Fruit fly (Drosophila melanogaster) whole organism, embryonic: ENCODE data around the gene Cyp12a5.

Source experiments
- Abd-B ChIP-seq: fragments of 200-800 bp; sonication (Bioruptor generic); optimal IDR thresholded peaks from 2 replicates; lab custom pipeline; 2018; ENCODE audit warnings: missing biosample characterization, mild to moderate bottlenecking, missing genetic modification characterization, moderate library complexity
- CG1024 ChIP-seq: fragments of 200-800 bp; sonication (Bioruptor generic); IDR thresholded peaks from 2 replicates; pipeline ENCODE4 v1.3.6; 2022; ENCODE audit warnings: missing biosample characterization, missing genetic modification characterization
- CG10565 ChIP-seq: fragments of 200-800 bp; sonication (Bioruptor generic); optimal IDR thresholded peaks from 3 replicates; lab custom pipeline; 2016; ENCODE audit warnings: missing biosample characterization, mild to moderate bottlenecking, missing genetic modification characterization
- CG10959 ChIP-seq: fragments of 200-800 bp; sonication (Bioruptor generic); IDR thresholded peaks from 2 replicates; pipeline ENCODE4 v1.3.6; 2022; ENCODE audit warnings: missing biosample characterization, missing genetic modification characterization
- CG11093 ChIP-seq: fragments of 200-800 bp; sonication (Bioruptor generic); IDR thresholded peaks from 3 replicates; pipeline ENCODE4 v1.3.6; 2022; ENCODE audit warnings: missing biosample characterization, missing genetic modification characterization
- CG12071 ChIP-seq: fragments of 200-800 bp; sonication (Bioruptor generic); optimal IDR thresholded peaks from 3 replicates; lab custom pipeline; 2018; ENCODE audit warnings: missing biosample characterization, mild to moderate bottlenecking, missing genetic modification characterization
- CG12236 ChIP-seq: fragments of 200-800 bp; sonication (Bioruptor generic); optimal IDR thresholded peaks from 2 replicates; lab custom pipeline; 2016; ENCODE audit warnings: missing biosample characterization, missing genetic modification characterization
- CG13296 ChIP-seq: fragments of 200-800 bp; sonication (Bioruptor generic); optimal IDR thresholded peaks from 3 replicates; lab custom pipeline; 2018; ENCODE audit warnings: missing biosample characterization, mild to moderate bottlenecking, missing genetic modification characterization
- CG14965 ChIP-seq: fragments of 200-800 bp; sonication (Bioruptor generic); optimal IDR thresholded peaks from 2 replicates; lab custom pipeline; 2016; ENCODE audit warnings: missing biosample characterization, missing genetic modification characterization, borderline replicate concordance
- CG17612 ChIP-seq: fragments of 200-800 bp; sonication (Bioruptor generic); IDR thresholded peaks from 2 replicates; pipeline ENCODE4 v1.3.6; 2022; ENCODE audit warnings: missing biosample characterization, missing genetic modification characterization
- CG18262 ChIP-seq: fragments of 200-800 bp; optimal IDR thresholded peaks from 3 replicates; lab custom pipeline; 2019; ENCODE audit warnings: missing biosample characterization, mild to moderate bottlenecking, missing genetic modification characterization, moderate library complexity
- CG18764 ChIP-seq: fragments of 200-800 bp; sonication (Bioruptor generic); optimal IDR thresholded peaks from 3 replicates; lab custom pipeline; 2016; ENCODE audit warnings: missing biosample characterization, missing genetic modification characterization
- CG2889 ChIP-seq: fragments of 200-800 bp; sonication (Bioruptor generic); IDR thresholded peaks from 3 replicates; pipeline ENCODE4 v1.3.6; 2022; ENCODE audit warnings: missing biosample characterization, missing genetic modification characterization
- CG34422 ChIP-seq: fragments of 200-800 bp; sonication (Bioruptor generic); IDR thresholded peaks from 3 replicates; pipeline ENCODE4 v1.3.6; 2022; ENCODE audit warnings: missing biosample characterization, missing genetic modification characterization
- CG3838 ChIP-seq: fragments of 200-800 bp; sonication (Bioruptor generic); optimal IDR thresholded peaks from 3 replicates; lab custom pipeline; 2016; ENCODE audit warnings: missing biosample characterization, missing genetic modification characterization
- CG3847 ChIP-seq: fragments of 200-800 bp; sonication (Bioruptor generic); IDR thresholded peaks from 2 replicates; pipeline ENCODE4 v1.3.6; 2022; ENCODE audit warnings: missing biosample characterization, missing genetic modification characterization
- CG42726 ChIP-seq: fragments of 200-800 bp; sonication (Bioruptor generic); IDR thresholded peaks from 2 replicates; pipeline ENCODE4 v1.3.6; 2022; ENCODE audit warnings: missing biosample characterization, missing genetic modification characterization; ENCODE audit not compliant: partially characterized antibody
- CG4360 ChIP-seq: fragments of 200-800 bp; sonication (Bioruptor generic); IDR thresholded peaks from 2 replicates; pipeline ENCODE4 v1.3.6; 2022; ENCODE audit warnings: missing biosample characterization, missing genetic modification characterization
- CG4617 ChIP-seq: fragments of 200-800 bp; sonication (Bioruptor generic); optimal IDR thresholded peaks from 3 replicates; lab custom pipeline; 2016; ENCODE audit warnings: missing biosample characterization, missing genetic modification characterization, borderline replicate concordance
- CG4707 ChIP-seq: fragments of 200-800 bp; sonication (Bioruptor generic); optimal IDR thresholded peaks from 2 replicates; lab custom pipeline; 2018; ENCODE audit warnings: missing biosample characterization, mild to moderate bottlenecking, missing genetic modification characterization, moderate library complexity
- CG4730 ChIP-seq: fragments of 200-800 bp; sonication (Bioruptor generic); IDR thresholded peaks from 2 replicates; pipeline ENCODE4 v1.3.6; 2022; ENCODE audit warnings: missing biosample characterization, missing genetic modification characterization
- CG6689 ChIP-seq: fragments of 200-800 bp; sonication (Bioruptor generic); IDR thresholded peaks from 2 replicates; pipeline ENCODE4 v1.3.6; 2022; ENCODE audit warnings: missing biosample characterization, missing genetic modification characterization
- CG7786 ChIP-seq: fragments of 200-800 bp; sonication (Bioruptor generic); optimal IDR thresholded peaks from 2 replicates; lab custom pipeline; 2016; ENCODE audit warnings: missing biosample characterization, missing genetic modification characterization
- CG7963 ChIP-seq: fragments of 200-800 bp; sonication (Bioruptor generic); IDR thresholded peaks from 3 replicates; pipeline ENCODE4 v1.3.6; 2022; ENCODE audit warnings: missing biosample characterization, missing genetic modification characterization; ENCODE audit not compliant: partially characterized antibody
- CG8478 ChIP-seq: fragments of >200 bp; optimal IDR thresholded peaks from 2 replicates; lab custom pipeline; 2018
- CTCF ChIP-seq: fragments of 200-800 bp; sonication (Bioruptor generic); optimal IDR thresholded peaks from 2 replicates; lab custom pipeline; 2017; ENCODE audit warnings: missing biosample characterization, mild to moderate bottlenecking, missing genetic modification characterization, moderate library complexity
- HLH4C ChIP-seq: fragments of 200-800 bp; sonication (Bioruptor generic); IDR thresholded peaks from 3 replicates; pipeline ENCODE4 v1.3.6; 2022; ENCODE audit warnings: missing biosample characterization, missing genetic modification characterization; ENCODE audit not compliant: partially characterized antibody
- Hey ChIP-seq: fragments of 200-800 bp; sonication (Bioruptor generic); optimal IDR thresholded peaks from 3 replicates; lab custom pipeline; 2018; ENCODE audit warnings: missing biosample characterization, mild to moderate bottlenecking, missing genetic modification characterization
- HmgD ChIP-seq: fragments of 200-800 bp; sonication (Bioruptor generic); optimal IDR thresholded peaks from 3 replicates; lab custom pipeline; 2016; ENCODE audit warnings: missing biosample characterization, missing genetic modification characterization
- Hsf ChIP-seq: fragments of 200-800 bp; sonication (Bioruptor generic); optimal IDR thresholded peaks from 3 replicates; lab custom pipeline; 2016; ENCODE audit warnings: missing biosample characterization, missing genetic modification characterization
- MBD-R2 ChIP-seq: fragments of 200-800 bp; sonication (Bioruptor generic); IDR thresholded peaks from 2 replicates; pipeline ENCODE4 v1.3.6; 2022; ENCODE audit warnings: missing biosample characterization, missing genetic modification characterization
- Mes4 ChIP-seq: fragments of 200-800 bp; sonication (Bioruptor generic); optimal IDR thresholded peaks from 2 replicates; lab custom pipeline; 2016; ENCODE audit warnings: missing biosample characterization, missing genetic modification characterization
- Oaz ChIP-seq: fragments of 200-800 bp; sonication (Bioruptor generic); IDR thresholded peaks from 2 replicates; pipeline ENCODE4 v1.3.6; 2022; ENCODE audit warnings: missing biosample characterization, missing genetic modification characterization
- Pdp1 ChIP-seq, 2 experiments: fragments of 200-800 bp; sonication (Bioruptor generic); optimal IDR thresholded peaks; 3 replicates each; lab custom pipeline; 2016; ENCODE audit warnings: missing biosample characterization in 2 of 2, missing genetic modification characterization in 2 of 2, mild to moderate bottlenecking in 1 of 2, moderate library complexity in 1 of 2
- Sox102F ChIP-seq: fragments of 200-800 bp; sonication (Bioruptor generic); optimal IDR thresholded peaks from 2 replicates; lab custom pipeline; 2018; ENCODE audit warnings: missing biosample characterization, mild to moderate bottlenecking, missing genetic modification characterization, moderate library complexity
- crc ChIP-seq: fragments of 200-800 bp; sonication (Bioruptor generic); optimal IDR thresholded peaks from 2 replicates; lab custom pipeline; 2016; ENCODE audit warnings: missing biosample characterization, missing genetic modification characterization
- croc ChIP-seq: fragments of 200-800 bp; sonication (Bioruptor generic); conservative IDR thresholded peaks from 3 replicates; pipeline ENCODE4 v1.3.6; 2022; ENCODE audit warnings: missing biosample characterization, missing genetic modification characterization
- gce ChIP-seq: fragments of 200-800 bp; sonication (Bioruptor generic); IDR thresholded peaks from 3 replicates; pipeline ENCODE4 v1.3.6; 2022; ENCODE audit warnings: missing biosample characterization, missing genetic modification characterization
- hbn ChIP-seq: fragments of 200-800 bp; sonication (Bioruptor generic); IDR thresholded peaks from 2 replicates; pipeline ENCODE4 v1.3.6; 2022; ENCODE audit warnings: missing biosample characterization, missing genetic modification characterization; ENCODE audit not compliant: partially characterized antibody
- inv ChIP-seq: fragments of 200-800 bp; sonication (Bioruptor generic); IDR thresholded peaks from 2 replicates; pipeline ENCODE4 v1.3.6; 2022; ENCODE audit warnings: missing biosample characterization, missing genetic modification characterization; ENCODE audit not compliant: partially characterized antibody
- kay ChIP-seq: fragments of 200-800 bp; sonication (Bioruptor generic); optimal IDR thresholded peaks from 2 replicates; lab custom pipeline; 2016; ENCODE audit warnings: missing biosample characterization, missing genetic modification characterization
- nau ChIP-seq: fragments of 200-800 bp; sonication (Bioruptor generic); optimal IDR thresholded peaks from 3 replicates; lab custom pipeline; 2017; ENCODE audit warnings: missing biosample characterization, mild to moderate bottlenecking, missing genetic modification characterization, missing genetic modification reagents
- nom ChIP-seq: fragments of 200-800 bp; sonication (Bioruptor generic); optimal IDR thresholded peaks from 2 replicates; lab custom pipeline; 2017; ENCODE audit warnings: missing biosample characterization, missing genetic modification characterization, mild to moderate bottlenecking, moderate library complexity, missing genetic modification reagents
- pan ChIP-seq, 4 experiments: fragments of >200 bp in 3 of 4; fragments of 200-800 bp in 1 of 4; sonication (Bioruptor generic) in 1 of 4; optimal IDR thresholded peaks in 3 of 4; IDR thresholded peaks in 1 of 4; 2 replicates each; pipeline versions ENCODE4 v1.3.6 to Lab custom; 2017 to 2022; ENCODE audit warnings: missing biosample characterization in 2 of 4, missing genetic modification characterization in 2 of 4, mixed read lengths in 1 of 4
- pho ChIP-seq: fragments of 200-800 bp; sonication (Bioruptor generic); optimal IDR thresholded peaks from 2 replicates; lab custom pipeline; 2016; ENCODE audit warnings: missing biosample characterization, missing genetic modification characterization
- repo ChIP-seq: fragments of 200-800 bp; sonication (Bioruptor generic); optimal IDR thresholded peaks from 2 replicates; lab custom pipeline; 2016; ENCODE audit warnings: missing biosample characterization, missing genetic modification characterization
- row ChIP-seq: fragments of 200-800 bp; sonication (Bioruptor generic); IDR thresholded peaks from 3 replicates; pipeline ENCODE4 v1.3.6; 2022; ENCODE audit warnings: missing biosample characterization, missing genetic modification characterization
- sens-2 ChIP-seq: fragments of 200-800 bp; sonication (Bioruptor generic); IDR thresholded peaks from 2 replicates; pipeline ENCODE4 v1.3.6; 2022; ENCODE audit warnings: missing biosample characterization, missing genetic modification characterization
- so ChIP-seq: fragments of 200-800 bp; sonication (Bioruptor generic); IDR thresholded peaks from 3 replicates; pipeline ENCODE4 v1.3.6; 2022; ENCODE audit warnings: missing biosample characterization, missing genetic modification characterization
- sqz ChIP-seq: fragments of 200-800 bp; sonication (Bioruptor generic); optimal IDR thresholded peaks from 3 replicates; lab custom pipeline; 2018; ENCODE audit warnings: missing biosample characterization, mild to moderate bottlenecking, missing genetic modification characterization

Gene Cyp12a5

DNA sequence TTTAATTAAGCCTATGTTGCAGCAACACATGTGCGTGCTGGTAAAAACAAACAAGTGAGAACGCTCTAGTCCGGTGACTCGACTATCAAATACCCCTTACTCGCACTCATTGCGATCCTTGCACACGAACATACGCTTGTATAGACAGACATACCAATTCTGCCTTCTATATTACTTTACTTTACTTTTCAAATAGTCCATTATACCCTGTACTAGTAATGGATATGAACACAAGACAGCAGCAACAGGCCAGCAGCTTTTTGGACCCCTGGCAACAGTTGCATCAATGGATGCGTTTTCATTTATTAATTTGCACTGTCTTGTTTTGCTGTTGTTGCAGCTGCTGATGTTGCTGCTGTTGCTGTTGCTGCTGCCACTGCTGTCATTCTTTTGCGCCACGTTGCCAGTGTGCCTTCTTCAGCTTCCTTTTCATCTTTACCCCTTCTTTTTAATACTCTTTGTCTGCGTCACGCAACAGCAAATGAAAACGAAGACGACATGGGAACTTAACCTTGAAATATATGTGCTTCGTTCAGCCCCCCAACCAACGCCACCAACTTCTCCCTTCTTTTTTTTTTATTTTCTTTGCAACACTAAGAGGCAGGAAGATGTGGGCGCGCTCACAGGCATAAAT lies 13.8 kb upstream of the Cyp12a5 start (continued):
- TF ChIP-seq HLH4C (GFP tag; lab: Robert Waterston, UW) (peak; percentile 10; the same call in 1 of the 3 replicates), sqz (GFP tag; lab: Kevin White, UChicago) (no peak), CG8478 (no peak), CG17612 (GFP tag; lab: Robert Waterston, UW) (no peak), CG7963 (no peak), CG2889 (0 out of 3 replicates have a peak, but pooled peaks have one; percentile 33), CG42726 (GFP tag; lab: Robert Waterston, UW) (no peak), CG11093 (GFP tag; lab: Robert Waterston, UW) (no peak), CG4707 (GFP tag; lab: Kevin White, UChicago) (no peak), CG10959 (GFP tag; lab: Robert Waterston, UW) (peak; percentile 52; the same call in 1 of the 2 replicates), hbn (no peak), CG34422 (peak; percentile 48; the same call in 1 of the 3 replicates), CTCF (GFP tag; lab: Kevin White, UChicago) (no peak), sens-2 (GFP tag; lab: Robert Waterston, UW) (peak; percentile 44; the same call in 1 of the 2 replicates), Sox102F (GFP tag; lab: Kevin White, UChicago) (peak; percentile 52), so (GFP tag; lab: Robert Waterston, UW) (0 out of 3 replicates have a peak, but pooled peaks have one; percentile 40), CG18262 (tag; lab: Kevin White, UChicago) (peak; percentile 31), crc (GFP tag; lab: Kevin White, UChicago) (no peak), CG4730 (GFP tag; lab: Robert Waterston, UW) (peak; percentile 59), MBD-R2 (GFP tag; lab: Robert Waterston, UW) (no peak), Abd-B (no peak), gce (GFP tag; lab: Robert Waterston, UW) (0 out of 3 replicates have a peak, but pooled peaks have one; percentile 31), CG12071 (GFP tag; lab: Kevin White, UChicago) (no peak), CG4617 (no peak), CG14965 (GFP tag; lab: Kevin White, UChicago) (no peak), pan (optimal IDR thresholded peaks at IDR 0.05; lab: Kevin White, UChicago) (no peak), pan (GFP tag; optimal IDR thresholded peaks at IDR 0.05 in 1 of 2, IDR thresholded peaks at IDR 0.05 in 1 of 2) (peak in 1 of 2 experiments; percentile 49), CG12236 (GFP tag; lab: Kevin White, UChicago) (no peak), repo (peak; percentile 11), CG18764 (GFP tag; lab: Kevin White, UChicago) (no peak), pho (GFP tag; lab: Kevin White, UChicago) (no peak), Hey (tag; lab: Kevin White, UChicago) (no peak), CG13296 (no peak), nom (peak; percentile 44), row (GFP tag; lab: Robert Waterston, UW) (peak; percentile 62), Mes4 (GFP tag; lab: Kevin White, UChicago) (no peak), CG1024 (GFP tag; lab: Robert Waterston, UW) (peak; percentile 49; the same call in 1 of the 2 replicates), CG3838 (no peak), Oaz (no peak), CG6689 (peak; percentile 62), CG4360 (no peak), inv (no peak), kay (GFP tag; lab: Kevin White, UChicago) (no peak), CG3847 (GFP tag; lab: Robert Waterston, UW) (no peak), CG7786 (GFP tag; lab: Kevin White, UChicago) (no peak), CG10565 (GFP tag; lab: Kevin White, UChicago) (no peak), HmgD (no peak), nau (GFP tag; lab: Kevin White, UChicago) (no peak), croc (GFP tag; lab: Robert Waterston, UW) (0 out of 3 replicates have a peak, but pooled peaks have one; percentile 44), Hsf (GFP tag; lab: Kevin White, UChicago) (no peak), Pdp1 (GFP tag; optimal IDR thresholded peaks at IDR 0.05; lab: Kevin White, UChicago) (peak in 1 of 2 experiments; percentile 5)
